Worm (Caenorhabditis elegans) whole organism, early embryonic: ENCODE measurements around the gene F25B4.7.

Source experiments
- B0310.2 ChIP-seq: sonication (generic microtip); optimal IDR thresholded peaks from 2 replicates; lab custom pipeline; 2016; ENCODE audit warnings: mild to moderate bottlenecking, missing genetic modification characterization, missing compliant biosample characterization
- aly-1 ChIP-seq: sonication (generic microtip); optimal IDR thresholded peaks from 2 replicates; lab custom pipeline; 2016; ENCODE audit warnings: missing genetic modification characterization, missing compliant biosample characterization
- ama-1 ChIP-seq: fragments of 150-350 bp; optimal IDR thresholded peaks from 2 replicates; lab custom pipeline; 2014
- ceh-13 ChIP-seq: fragments of 200-800 bp; sonication (Bioruptor generic); optimal IDR thresholded peaks from 2 replicates; lab custom pipeline; 2018; ENCODE audit warnings: mild to moderate bottlenecking, missing genetic modification characterization, missing compliant biosample characterization
- ceh-36 ChIP-seq: sonication (generic microtip); optimal IDR thresholded peaks from 2 replicates; lab custom pipeline; 2016; ENCODE audit warnings: missing genetic modification characterization, inconsistent platforms, missing compliant biosample characterization
- ets-7 ChIP-seq: sonication (generic microtip); optimal IDR thresholded peaks from 2 replicates; lab custom pipeline; 2016; ENCODE audit warnings: missing genotype, missing genetic modification characterization, missing compliant biosample characterization
- flt-1 ChIP-seq: fragments of 200-800 bp; sonication (Bioruptor generic); IDR thresholded peaks from 2 replicates; pipeline ENCODE4 v1.3.6; 2022; ENCODE audit warnings: missing genetic modification characterization, missing compliant biosample characterization
- hmbx-1 ChIP-seq: sonication (generic microtip); optimal IDR thresholded peaks from 2 replicates; lab custom pipeline; 2016; ENCODE audit warnings: mild to moderate bottlenecking, missing genetic modification characterization, missing compliant biosample characterization
- hmg-4 ChIP-seq: fragments of 200-800 bp; sonication (Bioruptor generic); optimal IDR thresholded peaks from 2 replicates; lab custom pipeline; 2018; ENCODE audit warnings: mild to moderate bottlenecking, missing genetic modification characterization, missing compliant biosample characterization
- hnd-1 ChIP-seq: sonication (generic microtip); optimal IDR thresholded peaks from 2 replicates; lab custom pipeline; 2016; ENCODE audit warnings: missing genetic modification characterization, missing compliant biosample characterization
- pes-1 ChIP-seq: fragments of 200-800 bp; sonication (Bioruptor generic); IDR thresholded peaks from 2 replicates; pipeline ENCODE4 v1.3.6; 2022; ENCODE audit warnings: missing genetic modification reagents, missing genetic modification characterization, missing compliant biosample characterization
- scrt-1 ChIP-seq: fragments of 200-800 bp; sonication (Bioruptor generic); IDR thresholded peaks from 2 replicates; pipeline ENCODE4 v1.3.6; 2022; ENCODE audit warnings: missing genetic modification characterization, missing compliant biosample characterization
- sea-1 ChIP-seq: fragments of 200-800 bp; sonication (Bioruptor generic); conservative IDR thresholded peaks from 2 replicates; pipeline ENCODE4 v1.3.6; 2022; ENCODE audit warnings: missing genetic modification characterization, missing compliant biosample characterization
- tbx-11 ChIP-seq: fragments of 200-800 bp; sonication (Bioruptor generic); IDR thresholded peaks from 2 replicates; pipeline ENCODE4 v1.3.6; 2022; ENCODE audit warnings: missing genetic modification characterization, missing compliant biosample characterization

DNA sequence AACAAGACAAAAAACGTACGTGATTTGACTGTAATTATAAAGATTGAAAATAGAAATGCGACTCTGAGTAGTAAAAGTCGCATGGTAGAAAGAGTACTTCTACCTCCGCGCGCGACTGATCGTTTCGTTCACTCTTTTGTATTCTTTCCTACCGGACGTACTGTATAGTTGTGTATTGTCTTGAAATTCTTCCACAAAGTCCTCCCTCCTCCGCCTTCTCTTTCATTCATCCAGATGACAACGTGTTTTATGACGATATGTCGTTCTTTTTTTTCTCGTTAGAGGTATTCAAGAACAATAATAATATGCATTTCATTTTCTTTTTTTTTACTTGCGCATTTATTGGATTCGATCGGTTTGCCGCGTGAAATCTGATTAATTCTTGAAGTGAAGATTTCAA, 39.4 kb upstream of the F25B4.7 start, which contains the start of gene K09H11.4:
- TF ChIP-seq flt-1 (GFP tag; lab: Robert Waterston, UW), result no peak
- no peak for TF ChIP-seq hnd-1 (tag; lab: Kevin White, UChicago)
- no peak for TF ChIP-seq hmbx-1 (tag; lab: Kevin White, UChicago)
- TF ChIP-seq ama-1, result no peak
- no peak for TF ChIP-seq tbx-11 (GFP tag; lab: Robert Waterston, UW)
- no peak for TF ChIP-seq ceh-36 (tag; lab: Kevin White, UChicago)
- no peak for TF ChIP-seq B0310.2 (tag; lab: Kevin White, UChicago)
- no peak for TF ChIP-seq aly-1 (tag; lab: Kevin White, UChicago)
- TF ChIP-seq hmg-4 (GFP tag; lab: Kevin White, UChicago), result no peak
- TF ChIP-seq sea-1 (GFP tag; lab: Robert Waterston, UW), result no peak
- no peak for TF ChIP-seq scrt-1
- TF ChIP-seq ets-7 (tag; lab: Kevin White, UChicago), result no peak
- TF ChIP-seq pes-1, result no peak
- TF ChIP-seq ceh-13 (GFP tag; lab: Kevin White, UChicago), result no peak
